Worm (Caenorhabditis elegans) whole organism, young adult: ENCODE data around the gene srh-19.

ENCODE experiments used
- B0035.1 ChIP-seq: sonication (generic microtip); optimal IDR thresholded peaks from 2 replicates; lab custom pipeline; 2016; ENCODE audit warnings: missing genetic modification characterization, mild to moderate bottlenecking, missing compliant biosample characterization, missing genotype, missing genetic modification reagents
- B0261.1 ChIP-seq: sonication (generic microtip); optimal IDR thresholded peaks from 2 replicates; lab custom pipeline; 2016; ENCODE audit warnings: mild to moderate bottlenecking, missing genetic modification characterization, moderate library complexity, missing compliant biosample characterization
- F23B12.7 ChIP-seq: sonication (generic microtip); optimal IDR thresholded peaks from 2 replicates; lab custom pipeline; 2017; ENCODE audit warnings: missing genetic modification characterization, mild to moderate bottlenecking, missing compliant biosample characterization, antibody characterized with exemption, moderate library complexity; ENCODE audit not compliant: insufficient read depth
- F39B2.1 ChIP-seq: fragments of 200-800 bp; sonication (Bioruptor generic); IDR thresholded peaks from 2 replicates; pipeline ENCODE4 v1.3.6; 2022; ENCODE audit warnings: missing genetic modification reagents, missing genetic modification characterization, missing compliant biosample characterization
- T26A5.8 ChIP-seq: sonication (generic microtip); optimal IDR thresholded peaks from 2 replicates; lab custom pipeline; 2016; ENCODE audit warnings: missing genetic modification characterization, missing compliant biosample characterization
- Y67H2A.10 ChIP-seq: fragments of 200-800 bp; sonication (Bioruptor generic); conservative IDR thresholded peaks from 2 replicates; pipeline ENCODE4 v1.3.6; 2022; ENCODE audit warnings: missing genetic modification reagents, missing genetic modification characterization, missing compliant biosample characterization
- Y79H2A.3 ChIP-seq: fragments of 200-800 bp; sonication (Bioruptor generic); conservative IDR thresholded peaks from 2 replicates; pipeline ENCODE4 v1.3.6; 2022; ENCODE audit warnings: missing genetic modification reagents, missing genetic modification characterization, missing compliant biosample characterization
- ZK185.1 ChIP-seq: sonication (generic microtip); optimal IDR thresholded peaks from 2 replicates; lab custom pipeline; 2016; ENCODE audit warnings: mild to moderate bottlenecking, missing genetic modification characterization, missing compliant biosample characterization; ENCODE audit not compliant: poor library complexity, severe bottlenecking
- aptf-2 ChIP-seq: fragments of 200-800 bp; sonication (Bioruptor generic); conservative IDR thresholded peaks from 2 replicates; pipeline ENCODE4 v1.3.6; 2022; ENCODE audit warnings: missing genetic modification reagents, missing genetic modification characterization, missing compliant biosample characterization
- aptf-3 ChIP-seq: fragments of 200-800 bp; sonication (Bioruptor generic); IDR thresholded peaks from 2 replicates; pipeline ENCODE4 v1.3.6; 2022; ENCODE audit warnings: missing genetic modification characterization, missing compliant biosample characterization
- attf-3 ChIP-seq: fragments of 200-800 bp; sonication (Bioruptor generic); conservative IDR thresholded peaks from 2 replicates; pipeline ENCODE4 v1.3.6; 2022; ENCODE audit warnings: missing genetic modification reagents, missing genetic modification characterization, missing compliant biosample characterization
- bed-1 ChIP-seq: fragments of 200-800 bp; sonication (Bioruptor generic); IDR thresholded peaks from 2 replicates; pipeline ENCODE4 v1.3.6; 2022; ENCODE audit warnings: missing genetic modification reagents, missing genetic modification characterization, missing compliant biosample characterization
- cebp-1 ChIP-seq, 2 experiments: fragments of 200-800 bp in 1 of 2; sonication (Bioruptor generic) in 1 of 2; sonication (generic microtip) in 1 of 2; IDR thresholded peaks in 1 of 2; optimal IDR thresholded peaks in 1 of 2; 2 replicates each; pipeline versions ENCODE4 v1.3.6 to Lab custom; 2017 to 2022; ENCODE audit warnings: missing compliant biosample characterization in 2 of 2, missing genetic modification characterization in 2 of 2, mild to moderate bottlenecking in 1 of 2, missing genetic modification reagents in 1 of 2, moderate library complexity in 1 of 2
- ceh-27 ChIP-seq: fragments of 200-800 bp; sonication (Bioruptor generic); optimal IDR thresholded peaks from 2 replicates; lab custom pipeline; 2018; ENCODE audit warnings: mild to moderate bottlenecking, missing genetic modification characterization, moderate library complexity, missing compliant biosample characterization
- ceh-58 ChIP-seq: fragments of 200-800 bp; sonication (Bioruptor generic); IDR thresholded peaks from 2 replicates; pipeline ENCODE4 v1.3.6; 2022; ENCODE audit warnings: missing genetic modification characterization, missing compliant biosample characterization
- chd-7 ChIP-seq: sonication (generic microtip); optimal IDR thresholded peaks from 2 replicates; lab custom pipeline; 2016; ENCODE audit warnings: mild to moderate bottlenecking, missing genetic modification characterization, moderate library complexity, missing compliant biosample characterization
- egl-44 ChIP-seq: fragments of 200-800 bp; sonication (Bioruptor generic); IDR thresholded peaks from 2 replicates; pipeline ENCODE4 v1.3.6; 2022; ENCODE audit warnings: missing genetic modification reagents, missing genetic modification characterization, missing compliant biosample characterization
- ets-4 ChIP-seq: fragments of 200-800 bp; sonication (Bioruptor generic); optimal IDR thresholded peaks from 2 replicates; lab custom pipeline; 2018; ENCODE audit warnings: mild to moderate bottlenecking, missing genetic modification characterization, missing compliant biosample characterization
- gei-17 ChIP-seq: fragments of 200-800 bp; sonication (Bioruptor generic); optimal IDR thresholded peaks from 2 replicates; lab custom pipeline; 2018; ENCODE audit warnings: mild to moderate bottlenecking, missing genetic modification characterization, missing compliant biosample characterization
- hmg-20 ChIP-seq: fragments of 200-800 bp; sonication (Bioruptor generic); IDR thresholded peaks from 2 replicates; pipeline ENCODE4 v1.3.6; 2022; ENCODE audit warnings: missing genetic modification reagents, missing genetic modification characterization, missing compliant biosample characterization
- hrde-1 ChIP-seq: sonication (generic microtip); optimal IDR thresholded peaks from 2 replicates; lab custom pipeline; 2016; ENCODE audit warnings: missing genetic modification characterization, mild to moderate bottlenecking, missing compliant biosample characterization, moderate library complexity, missing genotype, missing genetic modification reagents, borderline replicate concordance
- let-526 ChIP-seq: fragments of 200-800 bp; sonication (Bioruptor generic); IDR thresholded peaks from 2 replicates; pipeline ENCODE4 v1.3.6; 2022; ENCODE audit warnings: missing genetic modification reagents, missing genetic modification characterization, missing compliant biosample characterization
- lsy-27 ChIP-seq: sonication (generic microtip); optimal IDR thresholded peaks from 2 replicates; lab custom pipeline; 2017; ENCODE audit warnings: missing genetic modification characterization, mild to moderate bottlenecking, missing compliant biosample characterization, antibody characterized with exemption, missing genotype, borderline replicate concordance; ENCODE audit not compliant: insufficient read depth
- madf-10 ChIP-seq: sonication (generic microtip); optimal IDR thresholded peaks from 2 replicates; lab custom pipeline; 2016; ENCODE audit warnings: mild to moderate bottlenecking, missing genetic modification characterization, missing compliant biosample characterization
- madf-3 ChIP-seq: fragments of 200-800 bp; sonication (Bioruptor generic); IDR thresholded peaks from 2 replicates; pipeline ENCODE4 v1.3.6; 2022; ENCODE audit warnings: missing genetic modification reagents, missing genetic modification characterization, missing compliant biosample characterization
- mcd-1 ChIP-seq: fragments of 200-800 bp; sonication (Bioruptor generic); IDR thresholded peaks from 2 replicates; pipeline ENCODE4 v1.3.6; 2022; ENCODE audit warnings: missing genetic modification reagents, missing genetic modification characterization, missing compliant biosample characterization
- mes-4 ChIP-seq: sonication (generic microtip); optimal IDR thresholded peaks from 2 replicates; lab custom pipeline; 2016; ENCODE audit warnings: missing genotype, missing genetic modification characterization, missing compliant biosample characterization
- mxl-1 ChIP-seq: sonication (generic microtip); optimal IDR thresholded peaks from 2 replicates; lab custom pipeline; 2016; ENCODE audit warnings: missing genetic modification characterization, missing compliant biosample characterization
- nfya-1 ChIP-seq: sonication (generic microtip); optimal IDR thresholded peaks from 2 replicates; lab custom pipeline; 2017; ENCODE audit warnings: antibody characterized with exemption, missing compliant biosample characterization, missing genetic modification characterization, borderline replicate concordance; ENCODE audit not compliant: insufficient read depth
- nfyb-1 ChIP-seq: fragments of 200-800 bp; sonication (Bioruptor generic); IDR thresholded peaks from 2 replicates; pipeline ENCODE4 v1.3.6; 2022; ENCODE audit warnings: missing genetic modification reagents, missing genetic modification characterization, missing compliant biosample characterization
- nhr-120 ChIP-seq: fragments of 200-800 bp; sonication (Bioruptor generic); IDR thresholded peaks from 2 replicates; pipeline ENCODE4 v1.3.6; 2022; ENCODE audit warnings: missing genetic modification characterization, missing compliant biosample characterization
- nhr-179 ChIP-seq: sonication (generic microtip); optimal IDR thresholded peaks from 2 replicates; lab custom pipeline; 2016; ENCODE audit warnings: mild to moderate bottlenecking, missing genetic modification characterization, missing compliant biosample characterization
- nhr-90 ChIP-seq: sonication (generic microtip); optimal IDR thresholded peaks from 2 replicates; lab custom pipeline; 2016; ENCODE audit warnings: missing genotype, mild to moderate bottlenecking, missing genetic modification characterization, missing compliant biosample characterization
- sdz-38 ChIP-seq: sonication (generic microtip); optimal IDR thresholded peaks from 2 replicates; lab custom pipeline; 2016; ENCODE audit warnings: missing genotype, missing genetic modification characterization, missing compliant biosample characterization
- sea-2 ChIP-seq: fragments of 200-800 bp; sonication (Bioruptor generic); IDR thresholded peaks from 2 replicates; pipeline ENCODE4 v1.3.6; 2022; ENCODE audit warnings: missing genetic modification characterization, missing compliant biosample characterization
- snpc-1.1 ChIP-seq: sonication (generic microtip); optimal IDR thresholded peaks from 2 replicates; lab custom pipeline; 2017; ENCODE audit warnings: missing genetic modification characterization, mild to moderate bottlenecking, missing compliant biosample characterization, antibody characterized with exemption, moderate library complexity, missing genotype, missing genetic modification reagents; ENCODE audit not compliant: insufficient read depth
- snpc-1.3 ChIP-seq: sonication (generic microtip); optimal IDR thresholded peaks from 2 replicates; lab custom pipeline; 2017; ENCODE audit warnings: missing genetic modification characterization, mild to moderate bottlenecking, missing compliant biosample characterization, antibody characterized with exemption, moderate library complexity, missing genotype, missing genetic modification reagents; ENCODE audit not compliant: insufficient read depth
- snpc-3.4 ChIP-seq: sonication (generic microtip); optimal IDR thresholded peaks from 2 replicates; lab custom pipeline; 2017; ENCODE audit warnings: missing genetic modification characterization, mild to moderate bottlenecking, missing compliant biosample characterization, antibody characterized with exemption, moderate library complexity, missing genotype, missing genetic modification reagents
- somi-1 ChIP-seq: fragments of 200-800 bp; sonication (Bioruptor generic); optimal IDR thresholded peaks from 2 replicates; lab custom pipeline; 2018; ENCODE audit warnings: mild to moderate bottlenecking, missing genetic modification characterization, missing compliant biosample characterization
- unc-130 ChIP-seq: sonication (generic microtip); optimal IDR thresholded peaks from 2 replicates; lab custom pipeline; 2016; ENCODE audit warnings: missing genetic modification reagents, missing genetic modification characterization, missing compliant biosample characterization
- unc-62 ChIP-seq: fragments of 150-350 bp; optimal IDR thresholded peaks from 2 replicates; lab custom pipeline; 2014; ENCODE audit warnings: missing biosample characterization, missing genetic modification reagents, missing genetic modification characterization
- zfh-2 ChIP-seq: fragments of 200-800 bp; sonication (Bioruptor generic); conservative IDR thresholded peaks from 2 replicates; pipeline ENCODE4 v1.3.6; 2022; ENCODE audit warnings: missing genetic modification reagents, missing genetic modification characterization, missing compliant biosample characterization

srh-19 gene

DNA sequence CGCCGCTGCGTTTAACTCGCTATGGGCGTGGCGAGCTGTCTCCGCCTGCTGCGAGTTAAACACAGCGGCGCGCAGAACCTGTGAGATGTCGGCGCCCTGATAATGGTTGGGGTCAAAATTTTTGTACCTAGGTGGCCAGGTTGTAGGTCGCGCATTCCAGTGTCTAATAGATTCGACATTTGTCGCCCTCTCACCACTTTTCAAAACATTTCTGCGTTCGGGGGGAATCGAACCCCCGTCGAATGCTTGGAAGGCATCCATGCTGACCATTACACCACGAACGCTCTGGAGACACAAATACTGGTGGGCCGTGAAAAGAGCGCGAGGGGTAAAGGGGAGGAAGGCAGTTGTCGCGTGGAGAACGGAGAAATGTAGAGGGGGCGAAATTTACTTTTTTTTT, 33.6 kb upstream of the srh-19 start (continued):
- TF ChIP-seq F39B2.1 (GFP tag; lab: Robert Waterston, UW) (no peak), nhr-120 (peak; percentile 79; the same call in 1 of the 2 replicates), zfh-2 (GFP tag; lab: Robert Waterston, UW) (peak; percentile 83), mes-4 (tag; lab: Kevin White, UChicago) (peak; percentile 57), snpc-1.3 (tag; lab: Kevin White, UChicago) (peak; percentile 31), mcd-1 (peak; percentile 74), somi-1 (GFP tag; lab: Kevin White, UChicago) (peak; percentile 51), sdz-38 (tag; lab: Kevin White, UChicago) (no peak), nfya-1 (tag; lab: Kevin White, UChicago) (no peak), madf-10 (tag; lab: Kevin White, UChicago) (peak; percentile 76), nhr-179 (tag; lab: Kevin White, UChicago) (peak; percentile 53), aptf-2 (GFP tag; lab: Robert Waterston, UW) (no peak), egl-44 (GFP tag; lab: Robert Waterston, UW) (peak; percentile 90), mxl-1 (peak; percentile 67), B0035.1 (tag; lab: Kevin White, UChicago) (peak; percentile 79), madf-3 (GFP tag; lab: Robert Waterston, UW) (no peak), ceh-27 (GFP tag; lab: Kevin White, UChicago) (peak; percentile 78), Y79H2A.3 (no peak), snpc-1.1 (tag; lab: Kevin White, UChicago) (peak; percentile 50), chd-7 (tag; lab: Kevin White, UChicago) (peak; percentile 83), let-526 (GFP tag; lab: Robert Waterston, UW) (no peak), bed-1 (0 out of 2 replicates have a peak, but pooled peaks have one; percentile 57), sea-2 (GFP tag; lab: Robert Waterston, UW) (no peak), unc-130 (peak; percentile 42), T26A5.8 (tag; lab: Kevin White, UChicago) (peak; percentile 8), unc-62 (GFP tag; lab: Kevin White, UChicago) (no peak), nfyb-1 (peak; percentile 92), lsy-27 (tag; lab: Kevin White, UChicago) (no peak), ets-4 (GFP tag; lab: Kevin White, UChicago) (peak; percentile 85), ceh-58 (GFP tag; lab: Robert Waterston, UW) (no peak), B0261.1 (peak; percentile 94), nhr-90 (peak; percentile 88)

DNA sequence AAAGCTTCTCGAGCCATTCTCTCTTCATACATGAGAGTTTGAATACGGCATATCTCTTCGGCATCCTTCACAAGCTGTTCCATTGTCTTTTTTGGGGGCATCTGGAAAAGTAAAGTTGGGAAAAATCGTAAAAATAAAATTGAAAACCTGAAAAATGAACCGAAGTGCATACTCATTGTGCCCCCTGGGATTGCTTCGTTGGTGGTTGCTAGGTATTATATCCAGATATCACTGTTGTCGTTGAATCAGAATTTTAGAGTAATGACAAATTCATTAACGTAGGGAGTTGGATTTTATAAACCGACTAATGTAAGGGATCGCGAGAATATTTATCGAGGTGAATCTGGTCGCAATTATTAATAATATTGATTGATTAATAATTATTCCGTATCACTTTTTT, 31.4 kb upstream of the srh-19 start, which contains the start of gene F56C3.10:
F56C3.10 (minus strand) TSS at position 101 of the 400 bp plus-strand sequence.
- TF ChIP-seq gei-17 (GFP tag; lab: Kevin White, UChicago): no peak
- TF ChIP-seq snpc-1.3 (tag; lab: Kevin White, UChicago): no peak
- TF ChIP-seq attf-3 (GFP tag; lab: Robert Waterston, UW): no peak
- no peak for TF ChIP-seq ZK185.1 (tag; lab: Kevin White, UChicago)
- no peak for TF ChIP-seq aptf-3
- TF ChIP-seq F23B12.7 (tag; lab: Kevin White, UChicago): no peak
- no peak for TF ChIP-seq B0035.1 (tag; lab: Kevin White, UChicago)
- no peak for TF ChIP-seq hrde-1 (tag; lab: Kevin White, UChicago)
- no peak for TF ChIP-seq hmg-20 (GFP tag; lab: Robert Waterston, UW)
- no peak for TF ChIP-seq snpc-3.4 (tag; lab: Kevin White, UChicago)
- no peak for TF ChIP-seq aptf-2 (GFP tag; lab: Robert Waterston, UW)
- TF ChIP-seq sea-2 (GFP tag; lab: Robert Waterston, UW): no peak
- no peak for TF ChIP-seq cebp-1 (GFP tag; IDR thresholded peaks at IDR 0.05; lab: Robert Waterston, UW)
- no peak for TF ChIP-seq cebp-1 (tag; optimal IDR thresholded peaks at IDR 0.05; lab: Kevin White, UChicago)
- no peak for TF ChIP-seq madf-10 (tag; lab: Kevin White, UChicago)
- TF ChIP-seq Y67H2A.10 (GFP tag; lab: Robert Waterston, UW): no peak
